Worm (Caenorhabditis elegans) whole organism, L3 larva: ENCODE measurements around the gene C07B5.8.

Experiments
- fkh-10 ChIP-seq: sonication (generic microtip); optimal IDR thresholded peaks from 2 replicates; lab custom pipeline; 2017; ENCODE audit warnings: missing biosample characterization, missing genetic modification reagents, missing genetic modification characterization
- fkh-2 ChIP-seq: fragments of 150-350 bp; optimal IDR thresholded peaks from 2 replicates; lab custom pipeline; 2014; ENCODE audit warnings: missing biosample characterization, missing genetic modification reagents, missing genetic modification characterization
- jun-1 ChIP-seq: fragments of 150-350 bp; optimal IDR thresholded peaks from 2 replicates; lab custom pipeline; 2014; ENCODE audit warnings: missing biosample characterization, missing genetic modification reagents, missing genetic modification characterization
- lin-15B ChIP-seq: fragments of 150-350 bp; optimal IDR thresholded peaks from 2 replicates; lab custom pipeline; 2014; ENCODE audit warnings: missing biosample characterization, missing genetic modification characterization
- mdl-1 ChIP-seq: fragments of 150-350 bp; optimal IDR thresholded peaks from 2 replicates; lab custom pipeline; 2014; ENCODE audit warnings: missing biosample characterization, missing genetic modification characterization
- nhr-11 ChIP-seq: fragments of 150-350 bp; optimal IDR thresholded peaks from 2 replicates; lab custom pipeline; 2014; ENCODE audit warnings: missing biosample characterization, missing genetic modification characterization
- nhr-28 ChIP-seq: fragments of 150-350 bp; optimal IDR thresholded peaks from 2 replicates; lab custom pipeline; 2014; ENCODE audit warnings: missing biosample characterization, missing genetic modification characterization
- nhr-67 ChIP-seq: fragments of 150-350 bp; optimal IDR thresholded peaks from 2 replicates; lab custom pipeline; 2014; ENCODE audit warnings: missing biosample characterization, missing genetic modification characterization
- zag-1 ChIP-seq: fragments of 150-350 bp; optimal IDR thresholded peaks from 2 replicates; lab custom pipeline; 2014; ENCODE audit warnings: missing biosample characterization, missing genetic modification characterization

- TF ChIP-seq zag-1 (tag; lab: Kevin White, UChicago) = no peak
- TF ChIP-seq nhr-28 (tag; lab: Kevin White, UChicago) = no peak
- no peak for TF ChIP-seq jun-1
- TF ChIP-seq fkh-2 (tag; lab: Kevin White, UChicago) = no peak
- TF ChIP-seq lin-15B (tag; lab: Kevin White, UChicago) = no peak
- no peak for TF ChIP-seq nhr-67 (tag; lab: Kevin White, UChicago)
- no peak for TF ChIP-seq mdl-1
- no peak for TF ChIP-seq fkh-10 (GFP tag; lab: Kevin White, UChicago)
- TF ChIP-seq nhr-11 (tag; lab: Kevin White, UChicago) = no peak
These were observed 49.1 kb upstream of the C07B5.8 start for ce11 chrX:9585584-9586166.
